Worm (Caenorhabditis elegans) whole organism, late embryonic: ENCODE results near the gene F14F9.3.

Experiments used
- ama-1 ChIP-seq: fragments of 150-350 bp; optimal IDR thresholded peaks from 2 replicates; lab custom pipeline; 2014
- lin-11 ChIP-seq: fragments of 200-800 bp; sonication (Bioruptor generic); optimal IDR thresholded peaks from 2 replicates; lab custom pipeline; 2018; ENCODE audit warnings: mild to moderate bottlenecking, missing genetic modification characterization, missing compliant biosample characterization
- pat-9 ChIP-seq: fragments of 200-800 bp; sonication (Bioruptor generic); optimal IDR thresholded peaks from 2 replicates; lab custom pipeline; 2018; ENCODE audit warnings: mild to moderate bottlenecking, missing genetic modification characterization, moderate library complexity, missing compliant biosample characterization
- pqm-1 ChIP-seq: sonication (generic microtip); optimal IDR thresholded peaks from 2 replicates; lab custom pipeline; 2016; ENCODE audit warnings: missing genetic modification characterization, missing compliant biosample characterization

DNA sequence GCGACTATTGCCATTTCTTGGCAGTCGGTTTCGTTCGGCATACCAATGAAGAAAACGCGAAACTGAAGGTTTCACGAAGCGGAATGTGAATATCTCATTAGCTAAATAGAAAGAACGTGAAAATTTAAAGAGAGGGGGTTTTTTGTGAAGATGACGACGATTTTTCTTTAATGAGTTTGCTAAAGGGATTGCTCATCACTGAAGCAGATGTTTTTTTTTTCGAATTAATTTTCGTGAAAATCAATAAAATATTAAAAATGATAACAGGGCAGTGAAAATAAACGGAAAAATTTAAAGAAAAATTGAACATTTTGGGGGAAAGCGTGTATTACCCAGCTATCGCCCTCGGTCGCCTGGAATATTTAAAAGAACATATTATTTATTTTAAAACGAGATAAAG is 30.2 kb upstream of the F14F9.3 start, which contains the start of gene srab-3:
- TF ChIP-seq pqm-1 (no peak), pat-9 (tag; lab: Kevin White, UChicago) (no peak), lin-11 (tag; lab: Kevin White, UChicago) (no peak), ama-1 (no peak)
